Fruit fly (Drosophila melanogaster) whole organism, embryonic: Measurements from ENCODE around the gene CG6403.

Experiments used
- Adf1 ChIP-seq: fragments of 200-800 bp; sonication (Bioruptor generic); IDR thresholded peaks from 2 replicates; pipeline ENCODE4 v1.3.6; 2022; ENCODE audit warnings: missing biosample characterization, missing genetic modification characterization
- Antp ChIP-seq: fragments of 200-800 bp; sonication (Bioruptor generic); optimal IDR thresholded peaks from 3 replicates; lab custom pipeline; 2016; ENCODE audit warnings: missing biosample characterization, missing genetic modification characterization
- BEAF-32 ChIP-seq: fragments of 200-800 bp; sonication (Bioruptor generic); optimal IDR thresholded peaks from 3 replicates; lab custom pipeline; 2017; ENCODE audit warnings: missing biosample characterization, missing genetic modification characterization, mild to moderate bottlenecking, moderate library complexity, missing genetic modification reagents
- CG10209 ChIP-seq: fragments of 200-800 bp; sonication (Bioruptor generic); optimal IDR thresholded peaks from 3 replicates; lab custom pipeline; 2017; ENCODE audit warnings: missing biosample characterization, mild to moderate bottlenecking, missing genetic modification characterization, missing genetic modification reagents
- CG10366 ChIP-seq: fragments of 200-800 bp; sonication (Bioruptor generic); IDR thresholded peaks from 2 replicates; pipeline ENCODE4 v1.3.6; 2022; ENCODE audit warnings: missing biosample characterization, missing genetic modification characterization
- CG10462 ChIP-seq: fragments of 200-800 bp; sonication (Bioruptor generic); optimal IDR thresholded peaks from 2 replicates; lab custom pipeline; 2016; ENCODE audit warnings: missing biosample characterization, missing genetic modification characterization
- CG11093 ChIP-seq: fragments of 200-800 bp; sonication (Bioruptor generic); IDR thresholded peaks from 3 replicates; pipeline ENCODE4 v1.3.6; 2022; ENCODE audit warnings: missing biosample characterization, missing genetic modification characterization
- CG12071 ChIP-seq: fragments of 200-800 bp; sonication (Bioruptor generic); optimal IDR thresholded peaks from 3 replicates; lab custom pipeline; 2018; ENCODE audit warnings: missing biosample characterization, mild to moderate bottlenecking, missing genetic modification characterization
- CG12155 ChIP-seq: fragments of 200-800 bp; sonication (Bioruptor generic); optimal IDR thresholded peaks from 3 replicates; lab custom pipeline; 2016; ENCODE audit warnings: missing biosample characterization, missing genetic modification characterization
- CG13287 ChIP-seq: fragments of 200-800 bp; sonication (Bioruptor generic); IDR thresholded peaks from 2 replicates; pipeline ENCODE4 v1.3.6; 2022; ENCODE audit warnings: missing biosample characterization, missing genetic modification characterization; ENCODE audit not compliant: partially characterized antibody
- CG13296 ChIP-seq: fragments of 200-800 bp; sonication (Bioruptor generic); optimal IDR thresholded peaks from 3 replicates; lab custom pipeline; 2018; ENCODE audit warnings: missing biosample characterization, mild to moderate bottlenecking, missing genetic modification characterization
- CG13424 ChIP-seq: fragments of 200-800 bp; sonication (Bioruptor generic); optimal IDR thresholded peaks from 2 replicates; lab custom pipeline; 2019; ENCODE audit warnings: missing biosample characterization, mild to moderate bottlenecking, missing genetic modification characterization, moderate library complexity
- CG13775 ChIP-seq: fragments of 200-800 bp; sonication (Bioruptor generic); optimal IDR thresholded peaks from 3 replicates; lab custom pipeline; 2017; ENCODE audit warnings: missing biosample characterization, mild to moderate bottlenecking, missing genetic modification characterization
- CG15269 ChIP-seq: fragments of 200-800 bp; sonication (Bioruptor generic); optimal IDR thresholded peaks from 2 replicates; lab custom pipeline; 2018; ENCODE audit warnings: missing biosample characterization, mild to moderate bottlenecking, missing genetic modification characterization, moderate library complexity
- CG1602 ChIP-seq: fragments of 200-800 bp; sonication (Bioruptor generic); optimal IDR thresholded peaks from 3 replicates; lab custom pipeline; 2016; ENCODE audit warnings: missing biosample characterization, missing genetic modification characterization
- CG16779 ChIP-seq: fragments of 200-800 bp; sonication (Bioruptor generic); IDR thresholded peaks from 2 replicates; pipeline ENCODE4 v1.3.6; 2022; ENCODE audit warnings: missing biosample characterization, missing genetic modification characterization
- CG3726 ChIP-seq: fragments of 200-800 bp; sonication (Bioruptor generic); IDR thresholded peaks from 3 replicates; pipeline ENCODE4, ENCODE4 v1.3.6; 2022; ENCODE audit warnings: missing biosample characterization, missing genetic modification characterization
- CG3995 ChIP-seq: fragments of 200-800 bp; sonication (Bioruptor generic); optimal IDR thresholded peaks from 3 replicates; lab custom pipeline; 2016; ENCODE audit warnings: missing biosample characterization, missing genetic modification characterization
- CG4730 ChIP-seq: fragments of 200-800 bp; sonication (Bioruptor generic); IDR thresholded peaks from 2 replicates; pipeline ENCODE4 v1.3.6; 2022; ENCODE audit warnings: missing biosample characterization, missing genetic modification characterization
- CG6689 ChIP-seq: fragments of 200-800 bp; sonication (Bioruptor generic); IDR thresholded peaks from 2 replicates; pipeline ENCODE4 v1.3.6; 2022; ENCODE audit warnings: missing biosample characterization, missing genetic modification characterization
- CG7786 ChIP-seq: fragments of 200-800 bp; sonication (Bioruptor generic); optimal IDR thresholded peaks from 2 replicates; lab custom pipeline; 2016; ENCODE audit warnings: missing biosample characterization, missing genetic modification characterization
- CG9215 ChIP-seq: fragments of 200-800 bp; sonication (Bioruptor generic); IDR thresholded peaks from 2 replicates; pipeline ENCODE4 v1.3.6; 2022; ENCODE audit warnings: missing biosample characterization, missing genetic modification characterization
- D19B ChIP-seq: fragments of 200-800 bp; sonication (Bioruptor generic); optimal IDR thresholded peaks from 2 replicates; lab custom pipeline; 2017; ENCODE audit warnings: missing biosample characterization, mild to moderate bottlenecking, missing genetic modification characterization
- Dip3 ChIP-seq: fragments of 200-800 bp; sonication (Bioruptor generic); optimal IDR thresholded peaks from 3 replicates; lab custom pipeline; 2016; ENCODE audit warnings: missing biosample characterization, missing genetic modification characterization
- Ets65A ChIP-seq: fragments of 200-800 bp; sonication (Bioruptor generic); peaks from one replicate; lab custom pipeline; 2016; ENCODE audit warnings: missing biosample characterization, missing genetic modification characterization
- Gsc ChIP-seq: fragments of 200-800 bp; sonication (Bioruptor generic); IDR thresholded peaks from 2 replicates; pipeline ENCODE4 v1.3.6; 2022; ENCODE audit warnings: missing biosample characterization, missing genetic modification characterization
- Gug ChIP-seq: fragments of 200-800 bp; sonication (Bioruptor generic); IDR thresholded peaks from 4 replicates; pipeline ENCODE4 v1.3.6; 2022; ENCODE audit warnings: missing biosample characterization, missing genetic modification characterization
- HLH4C ChIP-seq: fragments of 200-800 bp; sonication (Bioruptor generic); IDR thresholded peaks from 3 replicates; pipeline ENCODE4 v1.3.6; 2022; ENCODE audit warnings: missing biosample characterization, missing genetic modification characterization; ENCODE audit not compliant: partially characterized antibody
- HmgD ChIP-seq: fragments of 200-800 bp; sonication (Bioruptor generic); optimal IDR thresholded peaks from 3 replicates; lab custom pipeline; 2016; ENCODE audit warnings: missing biosample characterization, missing genetic modification characterization
- Hmr ChIP-seq: fragments of 200-800 bp; sonication (Bioruptor generic); optimal IDR thresholded peaks from 3 replicates; lab custom pipeline; 2017; ENCODE audit warnings: mild to moderate bottlenecking, missing biosample characterization, missing genetic modification reagents, missing genetic modification characterization
- Hr51 ChIP-seq, 2 experiments: fragments of 200-800 bp; sonication (Bioruptor generic); optimal IDR thresholded peaks; 2 replicates in 1 of 2; 3 replicates in 1 of 2; lab custom pipeline; 2016 to 2018; ENCODE audit warnings: missing biosample characterization in 2 of 2, missing genetic modification characterization in 2 of 2, mild to moderate bottlenecking in 1 of 2, moderate library complexity in 1 of 2
- Kr ChIP-seq: fragments of 200-800 bp; sonication (Bioruptor generic); optimal IDR thresholded peaks from 2 replicates; lab custom pipeline; 2017; ENCODE audit warnings: missing biosample characterization, mild to moderate bottlenecking, missing genetic modification characterization
- Lim3 ChIP-seq: fragments of 200-800 bp; sonication (Bioruptor generic); IDR thresholded peaks from 2 replicates; pipeline ENCODE4 v1.3.6; 2022; ENCODE audit warnings: missing biosample characterization, missing genetic modification characterization
- Nf-YA ChIP-seq: fragments of 200-800 bp; sonication (Bioruptor generic); IDR thresholded peaks from 2 replicates; pipeline ENCODE4 v1.3.6; 2022; ENCODE audit warnings: missing biosample characterization, missing genetic modification characterization
- PHDP ChIP-seq: fragments of 200-800 bp; sonication (Bioruptor generic); optimal IDR thresholded peaks from 3 replicates; lab custom pipeline; 2018; ENCODE audit warnings: missing biosample characterization, mild to moderate bottlenecking, missing genetic modification characterization, moderate library complexity
- Sin3A ChIP-seq: fragments of >200 bp; optimal IDR thresholded peaks from 2 replicates; lab custom pipeline; 2018
- Xbp1 ChIP-seq: fragments of 200-800 bp; sonication (Bioruptor generic); optimal IDR thresholded peaks from 3 replicates; lab custom pipeline; 2016; ENCODE audit warnings: missing biosample characterization, mild to moderate bottlenecking, missing genetic modification characterization
- ab ChIP-seq: fragments of 200-800 bp; sonication (Bioruptor generic); optimal IDR thresholded peaks from 2 replicates; lab custom pipeline; 2016; ENCODE audit warnings: missing biosample characterization, missing genetic modification characterization
- ash1 ChIP-seq: fragments of 200-800 bp; sonication (Bioruptor generic); optimal IDR thresholded peaks from 2 replicates; lab custom pipeline; 2018; ENCODE audit warnings: missing biosample characterization, mild to moderate bottlenecking, missing genetic modification characterization
- dimm ChIP-seq: fragments of 200-800 bp; sonication (Bioruptor generic); IDR thresholded peaks from 2 replicates; pipeline ENCODE4 v1.3.6; 2022; ENCODE audit warnings: missing biosample characterization, missing genetic modification characterization
- dmrt99B ChIP-seq: fragments of 200-800 bp; sonication (Bioruptor generic); optimal IDR thresholded peaks from 2 replicates; lab custom pipeline; 2018; ENCODE audit warnings: missing biosample characterization, mild to moderate bottlenecking, missing genetic modification characterization, moderate library complexity
- fd3F ChIP-seq: fragments of 200-800 bp; sonication (Bioruptor generic); optimal IDR thresholded peaks from 2 replicates; lab custom pipeline; 2018; ENCODE audit warnings: missing biosample characterization, mild to moderate bottlenecking, missing genetic modification characterization, moderate library complexity
- gfzf ChIP-seq: fragments of 200-800 bp; sonication (Bioruptor generic); optimal IDR thresholded peaks from 2 replicates; lab custom pipeline; 2016; ENCODE audit warnings: missing biosample characterization, mild to moderate bottlenecking, missing genetic modification characterization, moderate library complexity
- klu ChIP-seq: fragments of 200-800 bp; sonication (Bioruptor generic); IDR thresholded peaks from 2 replicates; pipeline ENCODE4 v1.3.6; 2022; ENCODE audit warnings: missing biosample characterization, missing genetic modification characterization
- p53 ChIP-seq: fragments of 200-800 bp; sonication (Bioruptor generic); optimal IDR thresholded peaks from 2 replicates; lab custom pipeline; 2016; ENCODE audit warnings: missing biosample characterization, missing genetic modification characterization
- ro ChIP-seq: fragments of 200-800 bp; sonication (Bioruptor generic); IDR thresholded peaks from 2 replicates; pipeline ENCODE4 v1.3.6; 2022; ENCODE audit warnings: missing biosample characterization, missing genetic modification characterization
- run ChIP-seq: fragments of 200-800 bp; sonication (Bioruptor generic); optimal IDR thresholded peaks from 3 replicates; lab custom pipeline; 2018; ENCODE audit warnings: missing biosample characterization, mild to moderate bottlenecking, missing genetic modification characterization
- sd ChIP-seq: fragments of 200-800 bp; sonication (Bioruptor generic); optimal IDR thresholded peaks from 3 replicates; lab custom pipeline; 2018; ENCODE audit warnings: missing biosample characterization, mild to moderate bottlenecking, missing genetic modification characterization, moderate library complexity
- seq ChIP-seq: fragments of 200-800 bp; sonication (Bioruptor generic); IDR thresholded peaks from 2 replicates; pipeline ENCODE4 v1.3.6; 2022; ENCODE audit warnings: missing biosample characterization, missing genetic modification characterization
- sug ChIP-seq: fragments of 200-800 bp; optimal IDR thresholded peaks from 2 replicates; lab custom pipeline; 2019; ENCODE audit warnings: missing biosample characterization, mild to moderate bottlenecking, missing genetic modification characterization, moderate library complexity
- tio ChIP-seq: fragments of 200-800 bp; sonication (Bioruptor generic); optimal IDR thresholded peaks from 2 replicates; lab custom pipeline; 2017; ENCODE audit warnings: missing biosample characterization, missing genetic modification characterization, inconsistent platforms
- trh ChIP-seq: fragments of 200-800 bp; sonication (Bioruptor generic); optimal IDR thresholded peaks from 2 replicates; lab custom pipeline; 2016; ENCODE audit warnings: missing biosample characterization, missing genetic modification characterization
- zen2 ChIP-seq: fragments of 200-800 bp; sonication (Bioruptor generic); IDR thresholded peaks from 3 replicates; pipeline ENCODE4 v1.3.6; 2022; ENCODE audit warnings: missing biosample characterization, missing genetic modification characterization; ENCODE audit not compliant: partially characterized antibody

Gene CG6403

dm6 chr3R:26717295-26717694, 18.8 kb downstream of the CG6403 start, which contains the start of gene CG6425 (continued):
- TF ChIP-seq run (no peak), Nf-YA (no peak), ab (no peak), CG15269 (tag; lab: Kevin White, UChicago) (no peak), trh (GFP tag; lab: Kevin White, UChicago) (no peak), gfzf (GFP tag; lab: Kevin White, UChicago) (peak; percentile 62), CG10462 (no peak), Dip3 (GFP tag; lab: Kevin White, UChicago) (no peak), sd (tag; lab: Kevin White, UChicago) (peak; percentile 60), Hmr (GFP tag; lab: Kevin White, UChicago) (no peak), D19B (GFP tag; lab: Kevin White, UChicago) (no peak), CG13296 (no peak), CG13424 (tag; lab: Kevin White, UChicago) (peak; percentile 33), dimm (GFP tag; lab: Robert Waterston, UW) (no peak), PHDP (tag; lab: Kevin White, UChicago) (no peak), CG10366 (GFP tag; lab: Robert Waterston, UW) (peak; percentile 38; the same call in 1 of the 2 replicates), ash1 (no peak), CG12155 (GFP tag; lab: Kevin White, UChicago) (no peak), Kr (GFP tag; lab: Kevin White, UChicago) (no peak), ro (GFP tag; lab: Robert Waterston, UW) (no peak), p53 (GFP tag; lab: Kevin White, UChicago) (no peak), Adf1 (GFP tag; lab: Robert Waterston, UW) (no peak), BEAF-32 (GFP tag; lab: Kevin White, UChicago) (peak; percentile 48), tio (no peak), fd3F (GFP tag; lab: Kevin White, UChicago) (no peak), CG7786 (GFP tag; lab: Kevin White, UChicago) (no peak), Sin3A (lab: Kevin White, UChicago) (no peak), CG4730 (no peak), dmrt99B (tag; lab: Kevin White, UChicago) (no peak), Ets65A (GFP tag; lab: Kevin White, UChicago) (no peak), Gug (GFP tag; lab: Robert Waterston, UW) (no peak), Gsc (GFP tag; lab: Robert Waterston, UW) (no peak), CG3995 (GFP tag; lab: Kevin White, UChicago) (no peak), CG6689 (GFP tag; lab: Robert Waterston, UW) (no peak), Hr51 (GFP tag; optimal IDR thresholded peaks at IDR 0.05; lab: Kevin White, UChicago) (no peak), seq (GFP tag; lab: Robert Waterston, UW) (no peak), CG3726 (GFP tag; lab: Robert Waterston, UW) (no peak), CG1602 (GFP tag; lab: Kevin White, UChicago) (peak; percentile 5), CG12071 (GFP tag; lab: Kevin White, UChicago) (no peak), CG16779 (GFP tag; lab: Robert Waterston, UW) (no peak), CG13775 (GFP tag; lab: Kevin White, UChicago) (no peak), HLH4C (no peak), CG9215 (GFP tag; lab: Robert Waterston, UW) (no peak), Lim3 (GFP tag; lab: Robert Waterston, UW) (no peak), HmgD (GFP tag; lab: Kevin White, UChicago) (no peak), CG13287 (no peak), sug (tag; lab: Kevin White, UChicago) (peak; percentile 26), Xbp1 (peak; percentile 22), zen2 (GFP tag; lab: Robert Waterston, UW) (no peak), klu (GFP tag; lab: Robert Waterston, UW) (no peak), Antp (no peak), CG11093 (no peak), CG10209 (no peak)
